Worm (Caenorhabditis elegans) whole organism, mixed stage, embryonic: ENCODE results near the gene srab-20.

ENCODE experiments used
- ces-1 ChIP-seq: fragments of 150-350 bp; optimal IDR thresholded peaks from 2 replicates; lab custom pipeline; 2014; ENCODE audit warnings: missing biosample characterization, missing genetic modification reagents, missing genetic modification characterization
- mls-2 ChIP-seq: sonication (generic microtip); optimal IDR thresholded peaks from 2 replicates; lab custom pipeline; 2016; ENCODE audit warnings: mild to moderate bottlenecking, missing genetic modification characterization, moderate library complexity, missing compliant biosample characterization
- pha-4 ChIP-seq: fragments of 150-350 bp; optimal IDR thresholded peaks from 2 replicates; lab custom pipeline; 2018; ENCODE audit warnings: missing biosample characterization, missing genetic modification reagents, missing genetic modification characterization
- tbx-8 ChIP-seq: fragments of 200-800 bp; sonication (Bioruptor generic); optimal IDR thresholded peaks from 2 replicates; lab custom pipeline; 2018; ENCODE audit warnings: mild to moderate bottlenecking, missing genetic modification characterization, moderate library complexity, missing compliant biosample characterization
- unc-120 ChIP-seq: sonication (generic microtip); optimal IDR thresholded peaks from 2 replicates; lab custom pipeline; 2017; ENCODE audit warnings: missing genetic modification characterization, missing compliant biosample characterization; ENCODE audit not compliant: poor library complexity, severe bottlenecking
- unc-39 ChIP-seq: fragments of 150-350 bp; optimal IDR thresholded peaks from 2 replicates; lab custom pipeline; 2014; ENCODE audit warnings: missing biosample characterization, missing genetic modification characterization
- ztf-11 ChIP-seq: fragments of 150-350 bp; optimal IDR thresholded peaks from 2 replicates; lab custom pipeline; 2014; ENCODE audit warnings: missing biosample characterization, missing genetic modification characterization

- TF ChIP-seq tbx-8 (GFP tag; lab: Kevin White, UChicago) (no peak), unc-39 (tag; lab: Kevin White, UChicago) (no peak), mls-2 (tag; lab: Kevin White, UChicago) (no peak), pha-4 (tag; lab: Kevin White, UChicago) (no peak), ztf-11 (tag; lab: Kevin White, UChicago) (no peak), ces-1 (no peak), unc-120 (tag; lab: Kevin White, UChicago) (no peak)
Measured at ce11 chrV:3442609-3443008, 13.8 kb downstream of the srab-20 start.
